Worm (Caenorhabditis elegans) whole organism, L4 larva: ENCODE measurements around the gene fbxa-100.

Source experiments
- F10B5.3 ChIP-seq: sonication (generic microtip); optimal IDR thresholded peaks from 2 replicates; lab custom pipeline; 2016; ENCODE audit warnings: mild to moderate bottlenecking, missing genetic modification characterization, missing compliant biosample characterization
- F44E2.7 ChIP-seq: fragments of 200-800 bp; sonication (Bioruptor generic); IDR thresholded peaks from 2 replicates; pipeline ENCODE4 v2.1.2; 2022; ENCODE audit warnings: missing genetic modification characterization, missing compliant biosample characterization
- R02D3.7 ChIP-seq: fragments of 150-350 bp; sonication (generic microtip); optimal IDR thresholded peaks from 3 replicates; lab custom pipeline; 2014; ENCODE audit warnings: missing biosample characterization, missing genetic modification characterization
- T20F7.1 ChIP-seq: fragments of 200-800 bp; sonication (Bioruptor generic); optimal IDR thresholded peaks from 2 replicates; lab custom pipeline; 2018; ENCODE audit warnings: mild to moderate bottlenecking, missing genetic modification characterization, missing compliant biosample characterization
- T26A8.4 ChIP-seq: fragments of 200-800 bp; sonication (Bioruptor generic); IDR thresholded peaks from 2 replicates; pipeline ENCODE4 v1.3.6; 2022; ENCODE audit warnings: missing genetic modification characterization, missing compliant biosample characterization
- Y48G9A.11 ChIP-seq: fragments of 200-800 bp; sonication (Bioruptor generic); IDR thresholded peaks from 2 replicates; pipeline ENCODE4 v1.3.6; 2022; ENCODE audit warnings: missing genetic modification reagents, missing genetic modification characterization, missing compliant biosample characterization
- Y75B8A.6 ChIP-seq: fragments of 200-800 bp; sonication (Bioruptor generic); IDR thresholded peaks from 2 replicates; pipeline ENCODE4 v1.3.6; 2022; ENCODE audit warnings: missing genetic modification reagents, missing genetic modification characterization, missing compliant biosample characterization
- ZK337.2 ChIP-seq: fragments of 200-800 bp; sonication (Bioruptor generic); IDR thresholded peaks from 2 replicates; pipeline ENCODE4 v1.3.6; 2022; ENCODE audit warnings: missing genetic modification reagents, missing genetic modification characterization, missing compliant biosample characterization
- ceh-20 ChIP-seq: fragments of 200-800 bp; sonication (Bioruptor generic); IDR thresholded peaks from 2 replicates; pipeline ENCODE4 v1.3.6; 2022; ENCODE audit warnings: missing genetic modification reagents, missing genetic modification characterization, missing compliant biosample characterization
- ceh-32 ChIP-seq: sonication (generic microtip); optimal IDR thresholded peaks from 2 replicates; lab custom pipeline; 2016; ENCODE audit warnings: mild to moderate bottlenecking, missing genetic modification characterization, missing compliant biosample characterization; ENCODE audit not compliant: poor library complexity
- ceh-82 ChIP-seq: sonication (generic microtip); optimal IDR thresholded peaks from 2 replicates; lab custom pipeline; 2017; ENCODE audit warnings: missing biosample characterization, missing genetic modification characterization
- ces-1 ChIP-seq: fragments of 150-350 bp; sonication (generic microtip); optimal IDR thresholded peaks from 4 replicates; lab custom pipeline; 2014; ENCODE audit warnings: missing biosample characterization, missing genetic modification reagents, missing genetic modification characterization
- cey-2 ChIP-seq: sonication (generic microtip); optimal IDR thresholded peaks from 3 replicates; lab custom pipeline; 2017; ENCODE audit warnings: missing genetic modification characterization, mild to moderate bottlenecking, missing compliant biosample characterization, antibody characterized with exemption, borderline replicate concordance; ENCODE audit not compliant: insufficient read depth
- daf-16 ChIP-seq, 3 experiments: sonication (generic microtip); optimal IDR thresholded peaks; 2 replicates each; lab custom pipeline; 2016 to 2017; ENCODE audit warnings: missing genetic modification characterization in 3 of 3, missing genetic modification reagents in 3 of 3, mild to moderate bottlenecking in 2 of 3, missing compliant biosample characterization in 2 of 3, missing biosample characterization in 1 of 3, moderate library complexity in 1 of 3
- daf-19 ChIP-seq: fragments of 200-800 bp; sonication (Bioruptor generic); conservative IDR thresholded peaks from 2 replicates; pipeline ENCODE4 v1.3.6; 2022; ENCODE audit warnings: missing genetic modification characterization, missing compliant biosample characterization
- daf-8 ChIP-seq: fragments of 200-800 bp; sonication (Bioruptor generic); IDR thresholded peaks from 2 replicates; pipeline ENCODE4 v1.3.6; 2022; ENCODE audit warnings: missing genetic modification characterization, missing compliant biosample characterization
- dmd-6 ChIP-seq: fragments of 200-800 bp; sonication (Bioruptor generic); IDR thresholded peaks from 2 replicates; pipeline ENCODE4 v1.3.6; 2022; ENCODE audit warnings: missing genetic modification reagents, missing genetic modification characterization, missing compliant biosample characterization
- dmd-9 ChIP-seq: fragments of 200-800 bp; sonication (Bioruptor generic); IDR thresholded peaks from 2 replicates; pipeline ENCODE4 v1.3.6; 2022; ENCODE audit warnings: missing genetic modification reagents, missing genetic modification characterization, missing compliant biosample characterization
- dpl-1 ChIP-seq: fragments of 150-350 bp; optimal IDR thresholded peaks from 2 replicates; lab custom pipeline; 2014; ENCODE audit warnings: missing biosample characterization, missing genetic modification reagents, missing genetic modification characterization
- dve-1 ChIP-seq: sonication (generic microtip); optimal IDR thresholded peaks from 2 replicates; lab custom pipeline; 2017; ENCODE audit warnings: antibody characterized with exemption, mild to moderate bottlenecking, missing genetic modification characterization, missing compliant biosample characterization; ENCODE audit not compliant: insufficient read depth
- hlh-11 ChIP-seq: fragments of 200-800 bp; sonication (Bioruptor generic); optimal IDR thresholded peaks from 2 replicates; lab custom pipeline; 2018; ENCODE audit warnings: mild to moderate bottlenecking, missing genetic modification characterization, missing compliant biosample characterization
- hlh-30 ChIP-seq: sonication (generic microtip); optimal IDR thresholded peaks from 2 replicates; lab custom pipeline; 2017; ENCODE audit warnings: antibody characterized with exemption, mild to moderate bottlenecking, missing genetic modification characterization, missing compliant biosample characterization; ENCODE audit not compliant: insufficient read depth
- lsy-2 ChIP-seq, 2 experiments: fragments of 150-350 bp in 1 of 2; sonication (generic microtip) in 1 of 2; optimal IDR thresholded peaks; 2 replicates each; lab custom pipeline; 2014 to 2017; ENCODE audit warnings: missing biosample characterization in 2 of 2, missing genetic modification characterization in 2 of 2
- mdl-1 ChIP-seq, 2 experiments: fragments of 150-350 bp in 1 of 2; sonication (generic microtip) in 1 of 2; optimal IDR thresholded peaks; 2 replicates each; lab custom pipeline; 2014 to 2017; ENCODE audit warnings: missing biosample characterization in 2 of 2, missing genetic modification characterization in 2 of 2
- mep-1 ChIP-seq: fragments of 150-350 bp; sonication (generic microtip); optimal IDR thresholded peaks from 3 replicates; lab custom pipeline; 2014; ENCODE audit warnings: missing biosample characterization, missing genetic modification characterization
- nhr-10 ChIP-seq: fragments of 150-350 bp; optimal IDR thresholded peaks from 2 replicates; lab custom pipeline; 2014; ENCODE audit warnings: missing biosample characterization, missing genetic modification characterization
- nhr-237 ChIP-seq: sonication (generic microtip); optimal IDR thresholded peaks from 2 replicates; lab custom pipeline; 2017; ENCODE audit warnings: missing biosample characterization, missing genetic modification characterization
- nhr-25 ChIP-seq: sonication (generic microtip); optimal IDR thresholded peaks from 2 replicates; lab custom pipeline; 2017; ENCODE audit warnings: missing genetic modification characterization, mild to moderate bottlenecking, missing compliant biosample characterization, antibody characterized with exemption, moderate library complexity, borderline replicate concordance; ENCODE audit not compliant: insufficient read depth
- nhr-28 ChIP-seq: fragments of 150-350 bp; optimal IDR thresholded peaks from 2 replicates; lab custom pipeline; 2014; ENCODE audit warnings: missing biosample characterization, missing genetic modification characterization
- nhr-76 ChIP-seq: fragments of 150-350 bp; optimal IDR thresholded peaks from 2 replicates; lab custom pipeline; 2014; ENCODE audit warnings: missing biosample characterization, missing genetic modification characterization
- php-3 ChIP-seq: fragments of 200-800 bp; sonication (Bioruptor generic); IDR thresholded peaks from 2 replicates; pipeline ENCODE4 v1.3.6; 2022; ENCODE audit warnings: missing genetic modification reagents, missing genetic modification characterization, missing compliant biosample characterization
- pqm-1 ChIP-seq: sonication (generic microtip); optimal IDR thresholded peaks from 2 replicates; lab custom pipeline; 2017; ENCODE audit warnings: missing biosample characterization, missing genetic modification characterization
- rbr-2 ChIP-seq: sonication (generic microtip); optimal IDR thresholded peaks from 2 replicates; lab custom pipeline; 2016; ENCODE audit warnings: missing genotype, missing genetic modification characterization, missing compliant biosample characterization
- snpc-4 ChIP-seq: fragments of 150-350 bp; optimal IDR thresholded peaks from 2 replicates; lab custom pipeline; 2014; ENCODE audit warnings: missing biosample characterization, missing genetic modification characterization
- spr-1 ChIP-seq: sonication (generic microtip); optimal IDR thresholded peaks from 2 replicates; lab custom pipeline; 2016; ENCODE audit warnings: mild to moderate bottlenecking, missing genetic modification characterization, missing compliant biosample characterization
- unc-130 ChIP-seq: sonication (generic microtip); optimal IDR thresholded peaks from 2 replicates; lab custom pipeline; 2016; ENCODE audit warnings: missing genetic modification reagents, missing genetic modification characterization, missing compliant biosample characterization
- unc-62 ChIP-seq, 3 experiments: fragments of 150-350 bp in 1 of 3; sonication (generic microtip); optimal IDR thresholded peaks in 2 of 3; peaks in 1 of 3; 1 replicate in 1 of 3; 2 replicates in 2 of 3; lab custom pipeline; 2014 to 2017; ENCODE audit warnings: missing biosample characterization in 3 of 3, missing genetic modification characterization in 3 of 3, missing genetic modification reagents in 3 of 3, missing genotype in 1 of 3
- zag-1 ChIP-seq: fragments of 150-350 bp; optimal IDR thresholded peaks from 2 replicates; lab custom pipeline; 2014; ENCODE audit warnings: missing biosample characterization, missing genetic modification characterization
- zfp-2 ChIP-seq: sonication (generic microtip); optimal IDR thresholded peaks from 2 replicates; lab custom pipeline; 2016; ENCODE audit warnings: mild to moderate bottlenecking, missing genetic modification characterization, missing compliant biosample characterization
- zip-11 ChIP-seq: fragments of 200-800 bp; sonication (Bioruptor generic); IDR thresholded peaks from 2 replicates; pipeline ENCODE4 v1.3.6; 2022; ENCODE audit warnings: missing genetic modification characterization, missing compliant biosample characterization
- ztf-7 ChIP-seq: fragments of 150-350 bp; optimal IDR thresholded peaks from 2 replicates; lab custom pipeline; 2014; ENCODE audit warnings: missing biosample characterization, missing genetic modification characterization

Gene fbxa-100

DNA sequence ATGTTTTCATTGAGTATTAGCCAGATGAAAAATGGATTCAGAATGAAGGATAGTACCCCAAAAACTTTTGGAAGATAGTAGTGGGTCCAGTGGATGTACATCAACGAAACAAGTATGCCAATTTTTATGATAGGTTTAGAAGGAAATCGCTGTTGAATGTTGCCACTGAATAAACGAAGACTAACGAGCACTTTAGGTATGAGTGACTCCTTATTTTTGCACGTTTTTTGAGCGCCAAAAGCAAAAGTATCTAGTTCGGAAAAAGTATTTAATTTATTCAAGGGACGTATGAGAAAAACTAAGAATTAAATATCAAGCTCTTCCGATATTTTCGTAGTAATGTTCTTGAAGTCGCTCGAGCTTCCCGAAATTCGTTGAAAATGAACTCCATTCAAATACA is 12.0 kb upstream of the fbxa-100 start, which contains the start of gene srj-10:
Gene srj-10 (minus strand): TSS at position 101 of the 400 bp plus-strand sequence.
- no peak for TF ChIP-seq dmd-9 (GFP tag; lab: Robert Waterston, UW)
- no peak for TF ChIP-seq T26A8.4
- TF ChIP-seq cey-2 (tag; lab: Kevin White, UChicago) = no peak
- no peak for TF ChIP-seq ceh-32 (tag; lab: Kevin White, UChicago)
- no peak for TF ChIP-seq zag-1 (tag; lab: Kevin White, UChicago)
- TF ChIP-seq hlh-30 (tag; lab: Kevin White, UChicago) = no peak
- no peak for TF ChIP-seq zfp-2
- TF ChIP-seq spr-1 (tag; lab: Kevin White, UChicago) = no peak
- TF ChIP-seq lsy-2 (tag; optimal IDR thresholded peaks at IDR 0.05; lab: Kevin White, UChicago) = no peak
- TF ChIP-seq, all 104 proteins: peak for 0

ce11 chrV:16071167-16071566 is 9.3 kb upstream of the fbxa-100 start, which contains the start of gene nhr-176:
Gene nhr-176, plus strand, starts transcription at chrV:16071325.
- TF ChIP-seq unc-62 (GFP tag; optimal IDR thresholded peaks at IDR 0.05 in 1 of 2; lab: Kevin White, UChicago) (peak in 1 of 2 experiments; percentile 62), unc-62 (tag; optimal IDR thresholded peaks at IDR 0.05; lab: Kevin White, UChicago) (no peak), dmd-6 (GFP tag; lab: Robert Waterston, UW) (peak; percentile 40; the same call in 1 of the 2 replicates), daf-16 (GFP tag; optimal IDR thresholded peaks at IDR 0.05; lab: Kevin White, UChicago) (no peak), daf-16 (tag; optimal IDR thresholded peaks at IDR 0.05; lab: Kevin White, UChicago) (peak; percentile 54), dve-1 (peak; percentile 43), pqm-1 (tag; lab: Kevin White, UChicago) (peak; percentile 23), nhr-28 (tag; lab: Kevin White, UChicago) (peak; percentile 89), nhr-237 (no peak), mep-1 (tag; lab: Kevin White, UChicago) (no peak), T20F7.1 (no peak)
- TF ChIP-seq, all 104 proteins: peak for 6

- TF ChIP-seq snpc-4 (tag; lab: Kevin White, UChicago) (no peak), zag-1 (tag; lab: Kevin White, UChicago) (no peak), php-3 (no peak), mdl-1 (tag; optimal IDR thresholded peaks at IDR 0.05; lab: Kevin White, UChicago) (no peak), ztf-7 (tag; lab: Kevin White, UChicago) (no peak), F44E2.7 (GFP tag; lab: Robert Waterston, UW) (no peak), unc-130 (no peak), daf-8 (GFP tag; lab: Robert Waterston, UW) (no peak), nhr-10 (tag; lab: Kevin White, UChicago) (no peak), zip-11 (no peak), nhr-76 (no peak), ceh-82 (tag; lab: Kevin White, UChicago) (no peak), ZK337.2 (GFP tag; lab: Robert Waterston, UW) (no peak)
Measured at ce11 chrV:16068938-16069337, 7.0 kb upstream of the fbxa-100 start, which contains the start of gene cyp-35D1. Gene cyp-35D1, plus strand, starts transcription at chrV:16069238.

DNA sequence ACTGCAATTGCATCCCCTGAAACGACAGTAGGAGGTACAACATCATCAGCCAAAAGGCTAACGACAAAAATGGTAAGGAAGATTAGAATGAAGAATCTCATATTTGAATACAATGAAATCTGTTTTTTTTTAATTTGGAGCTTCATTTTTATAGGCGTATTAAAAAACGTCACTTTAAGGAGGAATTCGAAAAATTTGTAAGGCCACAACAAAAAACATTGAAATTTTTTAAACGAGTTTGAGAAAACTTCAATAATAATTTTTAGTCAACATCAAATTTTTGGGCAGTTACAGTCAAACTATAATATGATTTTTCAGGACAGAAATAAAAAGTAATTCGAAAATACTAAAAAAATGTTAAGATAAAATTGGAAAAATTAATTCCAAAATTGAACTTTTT is 895 bp upstream of the fbxa-100 start, which contains the start of gene F14H3.14:
Gene F14H3.14 (minus strand): TSS at position 101 of the 400 bp plus-strand sequence.
- TF ChIP-seq ces-1 (no peak), dmd-6 (GFP tag; lab: Robert Waterston, UW) (no peak), F10B5.3 (tag; lab: Kevin White, UChicago) (no peak), daf-19 (no peak), hlh-11 (tag; lab: Kevin White, UChicago) (no peak), ceh-20 (GFP tag; lab: Robert Waterston, UW) (no peak), rbr-2 (tag; lab: Kevin White, UChicago) (no peak), R02D3.7 (tag; lab: Kevin White, UChicago) (no peak), php-3 (no peak), dpl-1 (GFP tag; lab: Kevin White, UChicago) (no peak), T26A8.4 (no peak), nhr-25 (tag; lab: Kevin White, UChicago) (no peak), Y75B8A.6 (GFP tag; lab: Robert Waterston, UW) (no peak), Y48G9A.11 (GFP tag; lab: Robert Waterston, UW) (no peak)
